Worm (Caenorhabditis elegans) whole organism, L2 larva: ENCODE measurements around the gene W09C2.10.
A peak's percentile ranks its signal among the peaks of the same experiment; 100 is the strongest.

Source experiments
- F13H6.1 ChIP-seq: sonication (generic microtip); optimal IDR thresholded peaks from 2 replicates; lab custom pipeline; 2016; ENCODE audit warnings: missing genetic modification characterization, missing compliant biosample characterization
- R02D3.7 ChIP-seq: fragments of 150-350 bp; optimal IDR thresholded peaks from 2 replicates; lab custom pipeline; 2014; ENCODE audit warnings: missing biosample characterization, missing genetic modification characterization
- ama-1 ChIP-seq: fragments of 150-350 bp; optimal IDR thresholded peaks from 2 replicates; lab custom pipeline; 2018; ENCODE audit warnings: inconsistent platforms
- blmp-1 ChIP-seq: sonication (generic microtip); optimal IDR thresholded peaks from 2 replicates; lab custom pipeline; 2017; ENCODE audit warnings: missing genetic modification characterization, mild to moderate bottlenecking, missing compliant biosample characterization, antibody characterized with exemption, moderate library complexity; ENCODE audit not compliant: insufficient read depth
- ceh-16 ChIP-seq: fragments of 150-350 bp; optimal IDR thresholded peaks from 2 replicates; lab custom pipeline; 2014; ENCODE audit warnings: missing biosample characterization, missing genetic modification characterization
- ceh-82 ChIP-seq: fragments of 150-350 bp; optimal IDR thresholded peaks from 2 replicates; lab custom pipeline; 2014; ENCODE audit warnings: missing biosample characterization, missing genetic modification characterization
- crh-2 ChIP-seq: sonication (generic microtip); optimal IDR thresholded peaks from 2 replicates; lab custom pipeline; 2017; ENCODE audit warnings: missing biosample characterization, missing genetic modification characterization
- dmd-4 ChIP-seq: sonication (generic microtip); optimal IDR thresholded peaks from 2 replicates; lab custom pipeline; 2017; ENCODE audit warnings: missing biosample characterization, missing genetic modification characterization
- egl-27 ChIP-seq: sonication (generic microtip); optimal IDR thresholded peaks from 3 replicates; lab custom pipeline; 2017; ENCODE audit warnings: missing biosample characterization, missing genetic modification reagents, missing genetic modification characterization
- elt-1 ChIP-seq: fragments of 150-350 bp; optimal IDR thresholded peaks from 2 replicates; lab custom pipeline; 2014; ENCODE audit warnings: missing biosample characterization, missing genetic modification characterization
- elt-3 ChIP-seq: sonication (generic microtip); optimal IDR thresholded peaks from 2 replicates; lab custom pipeline; 2017; ENCODE audit warnings: missing biosample characterization, missing genetic modification characterization
- lin-11 ChIP-seq: fragments of 150-350 bp; sonication (generic microtip); optimal IDR thresholded peaks from 2 replicates; lab custom pipeline; 2014; ENCODE audit warnings: missing biosample characterization, missing genetic modification characterization, inconsistent platforms, mixed read lengths
- lsy-2 ChIP-seq, 2 experiments: fragments of 150-350 bp in 1 of 2; sonication (generic microtip) in 1 of 2; optimal IDR thresholded peaks; 2 replicates each; lab custom pipeline; 2014 to 2017; ENCODE audit warnings: missing biosample characterization in 2 of 2, missing genetic modification characterization in 2 of 2
- nhr-12 ChIP-seq: fragments of 150-350 bp; optimal IDR thresholded peaks from 2 replicates; lab custom pipeline; 2014; ENCODE audit warnings: missing biosample characterization, missing genetic modification characterization
- nhr-23 ChIP-seq: fragments of 150-350 bp; optimal IDR thresholded peaks from 2 replicates; lab custom pipeline; 2014; ENCODE audit warnings: missing biosample characterization, missing genetic modification reagents, missing genetic modification characterization
- nhr-25 ChIP-seq: fragments of 150-350 bp; sonication (generic microtip); optimal IDR thresholded peaks from 3 replicates; lab custom pipeline; 2014; ENCODE audit warnings: missing biosample characterization, missing genetic modification characterization
- sem-4 ChIP-seq: fragments of 150-350 bp; optimal IDR thresholded peaks from 2 replicates; lab custom pipeline; 2014; ENCODE audit warnings: missing biosample characterization, missing genetic modification reagents, missing genetic modification characterization
- skn-1 ChIP-seq: sonication (generic microtip); optimal IDR thresholded peaks from 2 replicates; lab custom pipeline; 2017; ENCODE audit warnings: missing biosample characterization, missing genetic modification characterization
- sma-3 ChIP-seq: sonication (generic microtip); optimal IDR thresholded peaks from 2 replicates; lab custom pipeline; 2016; ENCODE audit warnings: missing genetic modification reagents, missing genetic modification characterization, missing compliant biosample characterization
- sma-9 ChIP-seq, 2 experiments: fragments of 150-350 bp in 1 of 2; sonication (generic microtip) in 1 of 2; optimal IDR thresholded peaks; 2 replicates each; lab custom pipeline; 2014 to 2016; ENCODE audit warnings: missing genetic modification characterization in 2 of 2, mild to moderate bottlenecking in 1 of 2, missing biosample characterization in 1 of 2, missing compliant biosample characterization in 1 of 2, missing genetic modification reagents in 1 of 2, moderate library complexity in 1 of 2
- snpc-4 ChIP-seq: fragments of 150-350 bp; optimal IDR thresholded peaks from 2 replicates; lab custom pipeline; 2014; ENCODE audit warnings: missing biosample characterization, missing genetic modification characterization
- unc-39 ChIP-seq: fragments of 150-350 bp; optimal IDR thresholded peaks from 2 replicates; lab custom pipeline; 2014; ENCODE audit warnings: missing biosample characterization, missing genetic modification characterization
- zag-1 ChIP-seq: fragments of 150-350 bp; optimal IDR thresholded peaks from 2 replicates; lab custom pipeline; 2014; ENCODE audit warnings: missing biosample characterization, missing genetic modification characterization
- ztf-1 ChIP-seq: fragments of 200-800 bp; sonication (Bioruptor generic); conservative IDR thresholded peaks from 2 replicates; pipeline ENCODE4 v1.3.6; 2022; ENCODE audit warnings: missing genetic modification characterization, missing compliant biosample characterization

Gene W09C2.10

DNA sequence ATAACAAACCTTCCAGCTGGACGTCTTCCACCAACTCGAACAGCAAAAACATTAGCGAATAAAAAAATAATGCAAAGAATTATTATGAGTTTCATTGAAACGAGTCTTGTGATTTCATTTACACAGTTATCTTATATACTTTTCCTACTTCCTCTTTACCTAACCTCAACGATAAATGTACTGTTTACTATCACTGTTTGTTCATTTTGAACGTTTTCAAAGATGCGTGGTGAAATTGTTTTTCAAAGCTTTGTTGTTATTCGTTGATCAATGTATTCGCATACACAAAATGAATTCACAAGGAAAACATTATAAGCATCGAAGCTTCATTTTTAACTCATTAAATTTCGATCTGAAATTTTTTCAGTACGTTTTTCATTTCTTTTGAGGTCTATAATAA is 2.6 kb downstream of the W09C2.10 start, which contains the start of gene W09C2.7:
Gene W09C2.7, minus strand, starts transcription at position 101 of the 400 bp plus-strand sequence.
- TF ChIP-seq elt-3 (tag; lab: Kevin White, UChicago) (no peak), nhr-25 (tag; lab: Kevin White, UChicago) (no peak), dmd-4 (no peak), sma-9 (GFP tag; optimal IDR thresholded peaks at IDR 0.05; lab: Kevin White, UChicago) (no peak), sma-9 (tag; optimal IDR thresholded peaks at IDR 0.05; lab: Kevin White, UChicago) (no peak), elt-1 (tag; lab: Kevin White, UChicago) (no peak)
- TF ChIP-seq, all 48 proteins: peak for 0

DNA sequence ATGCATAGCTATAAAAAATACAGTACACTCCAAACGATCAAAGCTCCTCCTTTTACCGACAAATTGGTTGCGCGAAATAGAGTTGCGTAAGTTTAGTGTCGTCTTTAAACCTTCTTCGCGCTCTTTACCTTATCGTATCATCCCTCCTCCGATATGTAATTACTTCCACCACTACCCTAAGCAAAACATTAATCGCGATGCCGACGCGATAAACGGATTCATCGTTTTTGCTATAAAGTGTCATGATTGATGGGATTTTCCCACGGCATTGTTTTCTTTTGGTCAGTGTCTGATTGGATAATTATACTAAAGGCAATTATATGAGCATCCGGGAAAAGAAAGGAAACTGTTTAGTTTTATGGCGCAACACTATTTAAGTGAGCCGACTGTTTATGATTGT is 6.0 kb downstream of the W09C2.10 start:
- TF ChIP-seq elt-1 (tag; lab: Kevin White, UChicago), result peak; percentile 94
- peak; percentile 91 for TF ChIP-seq ceh-16 (tag; lab: Kevin White, UChicago)
- no peak for TF ChIP-seq skn-1

DNA sequence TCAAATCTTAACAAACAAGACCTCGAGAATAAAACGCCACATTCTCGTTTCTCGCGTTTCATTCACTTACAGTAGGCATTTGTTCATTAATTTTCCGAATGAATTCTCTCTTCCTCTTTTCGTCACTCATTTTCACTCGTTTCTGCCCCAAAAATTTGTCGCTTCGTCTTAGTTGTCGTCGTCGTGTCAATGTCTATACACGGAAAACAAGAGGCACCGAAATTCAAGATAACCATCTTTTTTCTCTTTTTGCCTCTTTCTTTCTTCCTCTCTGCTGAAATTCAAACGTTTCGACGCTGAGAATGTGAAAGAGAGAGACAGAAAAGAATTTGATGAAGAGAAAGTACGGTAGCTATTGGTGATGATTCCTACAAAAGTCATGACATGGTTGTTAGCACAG is 6.9 kb downstream of the W09C2.10 start:
- TF ChIP-seq nhr-25 (tag; lab: Kevin White, UChicago), result peak; percentile 48
- TF ChIP-seq ceh-16 (tag; lab: Kevin White, UChicago), result peak; percentile 49
- TF ChIP-seq elt-1 (tag; lab: Kevin White, UChicago), result peak; percentile 77
- TF ChIP-seq ceh-82 (tag; lab: Kevin White, UChicago), result no peak
- TF ChIP-seq nhr-23 (tag; lab: Kevin White, UChicago), result peak; percentile 84

DNA sequence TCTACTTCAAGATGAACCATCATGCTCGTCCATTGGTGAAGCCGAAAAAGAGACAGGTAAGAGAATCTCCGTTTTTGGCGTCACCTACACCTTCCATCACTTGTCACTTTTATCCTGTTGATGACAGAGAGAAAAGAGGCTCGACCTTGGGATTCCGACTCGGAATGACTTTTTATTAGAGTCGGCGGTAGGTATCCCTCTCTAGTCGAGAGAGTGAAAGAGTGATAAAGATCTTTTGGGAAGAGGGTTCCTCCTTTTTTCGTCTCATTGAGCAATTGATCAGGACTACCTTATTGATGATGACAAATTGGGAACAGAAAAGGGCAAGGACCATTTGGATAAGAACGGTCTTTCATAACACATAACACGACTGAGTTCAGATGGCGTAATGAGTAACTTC is 7.5 kb downstream of the W09C2.10 start:
- TF ChIP-seq sma-3 (GFP tag; lab: Kevin White, UChicago) (no peak), elt-1 (tag; lab: Kevin White, UChicago) (peak; percentile 85), nhr-23 (tag; lab: Kevin White, UChicago) (peak; percentile 88), ceh-16 (tag; lab: Kevin White, UChicago) (peak; percentile 25)

ce11 chrIV:9615511-9615910 is 9.4 kb downstream of the W09C2.10 start:
- TF ChIP-seq nhr-23 (tag; lab: Kevin White, UChicago) (peak; percentile 100), blmp-1 (peak; percentile 63), lsy-2 (tag; optimal IDR thresholded peaks at IDR 0.05; lab: Kevin White, UChicago) (peak in 1 of 2 experiments; percentile 30), sem-4 (tag; lab: Kevin White, UChicago) (peak; percentile 70), sma-3 (GFP tag; lab: Kevin White, UChicago) (peak; percentile 31), R02D3.7 (no peak), F13H6.1 (tag; lab: Kevin White, UChicago) (no peak), crh-2 (peak; percentile 27), ceh-16 (tag; lab: Kevin White, UChicago) (peak; percentile 98), elt-1 (tag; lab: Kevin White, UChicago) (peak; percentile 100), unc-39 (tag; lab: Kevin White, UChicago) (no peak), nhr-25 (tag; lab: Kevin White, UChicago) (peak; percentile 84), nhr-12 (tag; lab: Kevin White, UChicago) (no peak), lin-11 (tag; lab: Kevin White, UChicago) (no peak), egl-27 (tag; lab: Kevin White, UChicago) (peak; percentile 86), zag-1 (tag; lab: Kevin White, UChicago) (no peak), ztf-1 (no peak), sma-9 (GFP tag; optimal IDR thresholded peaks at IDR 0.05; lab: Kevin White, UChicago) (peak; percentile 94), sma-9 (tag; optimal IDR thresholded peaks at IDR 0.05; lab: Kevin White, UChicago) (no peak)

- TF ChIP-seq sma-9 (GFP tag; optimal IDR thresholded peaks at IDR 0.05; lab: Kevin White, UChicago) (no peak), sma-9 (tag; optimal IDR thresholded peaks at IDR 0.05; lab: Kevin White, UChicago) (no peak), F13H6.1 (tag; lab: Kevin White, UChicago) (no peak), ama-1 (lab: Kevin White, UChicago) (no peak), snpc-4 (tag; lab: Kevin White, UChicago) (no peak), lsy-2 (tag; optimal IDR thresholded peaks at IDR 0.05; lab: Kevin White, UChicago) (no peak)
These were observed 10.2 kb downstream of the W09C2.10 start, which contains the start of gene elt-1 for ce11 chrIV:9614695-9615094. Gene elt-1, plus strand, starts transcription at chrIV:9614995.

- TF ChIP-seq elt-1 (tag; lab: Kevin White, UChicago) (peak; percentile 93), sma-9 (GFP tag; optimal IDR thresholded peaks at IDR 0.05; lab: Kevin White, UChicago) (peak; percentile 46), sma-9 (tag; optimal IDR thresholded peaks at IDR 0.05; lab: Kevin White, UChicago) (no peak), ama-1 (lab: Kevin White, UChicago) (no peak), nhr-23 (tag; lab: Kevin White, UChicago) (peak; percentile 99)
These were observed 10.8 kb downstream of the W09C2.10 start for ce11 chrIV:9614060-9614459.
